Fruit fly (Drosophila melanogaster): ENCODE results near the gene RhoGAP16F.
A peak's percentile ranks its signal among the peaks of the same experiment; 100 is the strongest.

Gene RhoGAP16F

DNA sequence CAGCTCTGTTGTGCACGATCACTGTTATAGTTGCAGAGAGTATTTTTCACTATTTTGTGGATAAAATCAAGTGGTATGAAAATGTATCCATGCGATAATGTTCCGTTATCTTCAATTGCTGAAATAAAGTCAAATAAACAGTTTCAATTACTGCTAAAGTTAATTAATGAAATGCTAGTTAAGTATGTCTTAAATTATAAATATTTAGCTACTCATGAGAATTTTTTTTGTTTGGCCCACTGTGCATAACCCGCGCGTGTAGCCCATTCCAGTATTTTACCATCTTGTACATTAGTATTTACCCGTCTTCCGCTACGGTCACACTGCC is 7.5 kb upstream of the RhoGAP16F start, which contains the start of gene Ada3 (continued):
- TF ChIP-seq esn (GFP tag; optimal IDR thresholded peaks at IDR 0.05) (peak; percentile 82), CG11294 (GFP tag; IDR thresholded peaks at IDR 0.05) (peak; percentile 55; the same call in 1 of the 2 replicates), CG9139 (GFP tag; optimal IDR thresholded peaks at IDR 0.05) (peak; percentile 49), CG31627 (GFP tag; optimal IDR thresholded peaks at IDR 0.05) (peak; percentile 85), dac (GFP tag; optimal IDR thresholded peaks at IDR 0.05) (peak; percentile 63), CG3919 (GFP tag; optimal IDR thresholded peaks at IDR 0.05) (peak; percentile 78), net (GFP tag; optimal IDR thresholded peaks at IDR 0.05) (peak; percentile 56), CG1621 (tag; optimal IDR thresholded peaks at IDR 0.05) (peak; percentile 54), Gug (GFP tag; IDR thresholded peaks at IDR 0.05) (0 out of 2 replicates have a peak, but pooled peaks have one; percentile 38), Sox102F (GFP tag; optimal IDR thresholded peaks at IDR 0.05) (peak; percentile 65), ss (GFP tag; optimal IDR thresholded peaks at IDR 0.05) (peak; percentile 48 to 60), CG8632 (GFP tag; optimal IDR thresholded peaks at IDR 0.05) (peak; percentile 57), achi (GFP tag; optimal IDR thresholded peaks at IDR 0.05) (peak; percentile 78), CG6854 (GFP tag; optimal IDR thresholded peaks at IDR 0.05) (no peak), vri (GFP tag; optimal IDR thresholded peaks at IDR 0.05) (peak; percentile 69), Eip93F (GFP tag; optimal IDR thresholded peaks at IDR 0.05) (peak; percentile 60), acj6 (GFP tag; optimal IDR thresholded peaks at IDR 0.05) (peak; percentile 79), Lpt (GFP tag; optimal IDR thresholded peaks at IDR 0.05) (peak; percentile 64), CG6163 (GFP tag; IDR thresholded peaks at IDR 0.05) (peak; percentile 74), OdsH (GFP tag; optimal IDR thresholded peaks at IDR 0.05) (peak; percentile 81), CG11762 (GFP tag; optimal IDR thresholded peaks at IDR 0.05; ENCODE audit: insufficient read depth) (peak; percentile 62), fd59A (GFP tag; optimal IDR thresholded peaks at IDR 0.05) (peak; percentile 66), CG11902 (GFP tag; optimal IDR thresholded peaks at IDR 0.05) (peak; percentile 69), svp (GFP tag) (peak; percentile 89)

DNA sequence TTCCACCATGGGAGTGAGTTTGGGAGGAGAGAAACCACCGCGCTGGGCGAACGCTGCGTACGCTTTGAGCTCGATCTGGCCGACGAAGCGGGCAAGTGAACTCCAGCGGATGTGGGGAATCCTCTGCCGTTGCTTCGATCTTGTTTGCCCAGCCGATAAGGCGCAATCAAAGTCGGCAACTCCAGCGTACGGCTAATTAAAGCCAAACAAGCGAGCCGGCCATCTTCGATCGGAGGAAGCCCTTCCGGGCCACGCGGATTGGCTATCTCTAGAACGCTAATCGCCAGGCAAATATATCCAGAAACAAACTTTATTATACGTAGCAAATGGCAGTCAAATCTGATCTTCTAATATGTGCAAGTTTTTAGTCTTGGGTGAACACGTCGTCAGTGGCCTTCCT is 4.5 kb upstream of the RhoGAP16F start, which contains the start of gene CG7536:
TSS of gene CG7536 (minus strand) at position 101 of the 400 bp plus-strand sequence.
- TF ChIP-seq OdsH (GFP tag; optimal IDR thresholded peaks at IDR 0.05) = no peak
- no peak for TF ChIP-seq svp (GFP tag)
- no peak for TF ChIP-seq CG6808 (GFP tag; optimal IDR thresholded peaks at IDR 0.05)
- TF ChIP-seq esn (GFP tag; optimal IDR thresholded peaks at IDR 0.05) = no peak
- TF ChIP-seq Eip75B (GFP tag; optimal IDR thresholded peaks at IDR 0.05) = no peak
- TF ChIP-seq net (GFP tag; optimal IDR thresholded peaks at IDR 0.05) = no peak
- TF ChIP-seq Eip78C (GFP tag) = no peak

DNA sequence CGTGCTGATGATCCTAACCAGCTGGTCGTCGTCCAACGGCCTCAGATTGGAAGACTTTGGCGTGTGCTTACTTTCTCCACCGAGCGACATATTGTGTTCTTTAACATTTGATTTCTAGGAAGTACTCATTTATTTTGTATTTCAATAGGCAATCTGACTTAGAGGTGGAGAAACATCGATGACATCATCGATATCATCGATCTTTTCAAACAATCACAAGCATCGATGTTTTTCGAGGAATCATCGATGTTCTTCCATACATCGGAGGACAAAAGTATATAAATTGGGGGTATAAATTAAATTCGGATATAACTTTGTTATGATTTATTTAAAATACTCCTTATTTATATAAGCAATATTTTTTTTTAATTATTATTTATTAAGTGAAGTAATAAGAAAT is 2.6 kb upstream of the RhoGAP16F start, which contains the start of gene Swt1:
TSS of gene Swt1 (minus strand) at position 177 of the 400 bp plus-strand sequence.
- no peak for TF ChIP-seq Eip78C (GFP tag)
- TF ChIP-seq spab (GFP tag; optimal IDR thresholded peaks at IDR 0.05) = no peak
- TF ChIP-seq Ets21C (GFP tag; optimal IDR thresholded peaks at IDR 0.05) = no peak
- TF ChIP-seq pdm3 (GFP tag; optimal IDR thresholded peaks at IDR 0.05) = no peak
- no peak for TF ChIP-seq eg (GFP tag; IDR thresholded peaks at IDR 0.05)
- no peak for TF ChIP-seq CG11902 (GFP tag; optimal IDR thresholded peaks at IDR 0.05)
- no peak for TF ChIP-seq CG6792 (GFP tag; optimal IDR thresholded peaks at IDR 0.05)
- no peak for TF ChIP-seq CG6276 (GFP tag; optimal IDR thresholded peaks at IDR 0.05)
- TF ChIP-seq CG9139 (GFP tag; optimal IDR thresholded peaks at IDR 0.05) = no peak
- no peak for TF ChIP-seq lz (GFP tag; optimal IDR thresholded peaks at IDR 0.05)
- TF ChIP-seq topi (GFP tag; optimal IDR thresholded peaks at IDR 0.05) = no peak
- TF ChIP-seq fd85E (GFP tag; optimal IDR thresholded peaks at IDR 0.05) = no peak
- no peak for TF ChIP-seq CG4318 (GFP tag; optimal IDR thresholded peaks at IDR 0.05)

DNA sequence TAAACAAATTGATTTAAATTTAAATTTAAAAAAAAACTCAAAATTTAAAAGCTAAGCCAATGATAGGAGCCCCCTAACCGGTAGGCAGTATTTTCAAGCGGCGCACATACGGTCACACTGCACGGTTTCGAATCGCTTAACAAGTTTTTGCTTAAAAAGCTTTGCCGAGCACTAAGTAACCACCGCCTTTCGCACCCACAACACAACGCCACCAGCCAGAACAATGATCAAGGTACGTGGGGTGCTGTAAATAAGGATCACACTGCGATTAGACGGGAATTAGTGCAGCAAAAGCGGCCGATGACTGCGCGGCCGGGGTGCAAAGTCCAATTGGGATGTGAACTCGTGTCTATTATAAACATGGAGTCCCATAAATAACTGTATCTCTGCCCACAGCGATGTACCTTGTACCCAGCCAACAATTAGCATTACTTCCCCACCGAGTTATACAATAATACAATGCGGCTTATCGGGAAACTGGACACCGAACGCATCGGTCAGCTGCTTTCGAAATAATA is 1.7 kb upstream of the RhoGAP16F start, which contains the start of gene scu:
TSS of gene scu (plus strand) at position 101 of the 518 bp plus-strand sequence.
- TF ChIP-seq dsx (GFP tag; optimal IDR thresholded peaks at IDR 0.05; ENCODE audit: poor library complexity, severe bottlenecking) = peak; percentile 55
- peak; percentile 78 for TF ChIP-seq CG1621 (tag; optimal IDR thresholded peaks at IDR 0.05)
- peak; percentile 90 for TF ChIP-seq CG16779 (tag; optimal IDR thresholded peaks at IDR 0.05)
- TF ChIP-seq CG11902 (GFP tag; optimal IDR thresholded peaks at IDR 0.05) = no peak
- no peak for TF ChIP-seq Hr4 (GFP tag; optimal IDR thresholded peaks at IDR 0.05)
- peak; percentile 54 for TF ChIP-seq Sox14 (GFP tag; optimal IDR thresholded peaks at IDR 0.05)
- TF ChIP-seq Ets96B (tag; optimal IDR thresholded peaks at IDR 0.05) = peak; percentile 57
- peak; percentile 65; the same call in 1 of the 3 replicates for TF ChIP-seq eg (GFP tag; IDR thresholded peaks at IDR 0.05)
- TF ChIP-seq cyc (GFP tag; optimal IDR thresholded peaks at IDR 0.05) = no peak
- peak; percentile 15 for TF ChIP-seq CG8319 (GFP tag; optimal IDR thresholded peaks at IDR 0.05)
- peak; percentile 60 for TF ChIP-seq CG3919 (GFP tag; optimal IDR thresholded peaks at IDR 0.05)
- TF ChIP-seq svp (GFP tag) = peak; percentile 88
- TF ChIP-seq esn (GFP tag; optimal IDR thresholded peaks at IDR 0.05) = no peak
- peak; percentile 92 for TF ChIP-seq CG6854 (GFP tag; optimal IDR thresholded peaks at IDR 0.05)
- TF ChIP-seq Sox15 (GFP tag; optimal IDR thresholded peaks at IDR 0.05) = no peak
- TF ChIP-seq CG11762 (GFP tag; optimal IDR thresholded peaks at IDR 0.05; ENCODE audit: insufficient read depth) = peak; percentile 43
- peak; percentile 43; the same call in 1 of the 2 replicates for TF ChIP-seq Gug (GFP tag; IDR thresholded peaks at IDR 0.05)
- peak; percentile 35 for TF ChIP-seq Sox102F (GFP tag; optimal IDR thresholded peaks at IDR 0.05)
- TF ChIP-seq spab (GFP tag; optimal IDR thresholded peaks at IDR 0.05) = peak; percentile 73

Measured in whole organism, prepupa.